Fruit fly (Drosophila melanogaster): ENCODE data around the gene CG4045.

Gene CG4045

dm6 chrX:2083678-2084162 lies 8.0 kb upstream of the CG4045 start (continued):
- TF ChIP-seq CG6689 (GFP tag; IDR thresholded peaks at IDR 0.05) = peak; percentile 82
- TF ChIP-seq caup (GFP tag; optimal IDR thresholded peaks at IDR 0.05; ENCODE audit: severe bottlenecking) = peak; percentile 65
- peak; percentile 60 for TF ChIP-seq HmgD (GFP tag; optimal IDR thresholded peaks at IDR 0.05)
- TF ChIP-seq Dref (GFP tag; IDR thresholded peaks at IDR 0.05) = no peak
- TF ChIP-seq MTF-1 (GFP tag; optimal IDR thresholded peaks at IDR 0.05; ENCODE audit: borderline replicate concordance) = peak; percentile 50
- peak; percentile 71 for TF ChIP-seq CG12744 (GFP tag; optimal IDR thresholded peaks at IDR 0.05)
- TF ChIP-seq CG4707 (GFP tag; optimal IDR thresholded peaks at IDR 0.05) = peak; percentile 63
- peak; percentile 98 for TF ChIP-seq crol (GFP tag; IDR thresholded peaks at IDR 0.05)
- TF ChIP-seq Hmx (GFP tag; optimal IDR thresholded peaks at IDR 0.05) = no peak
- peak; percentile 77 for TF ChIP-seq CG1602 (GFP tag; optimal IDR thresholded peaks at IDR 0.05)
- no peak for TF ChIP-seq D (optimal IDR thresholded peaks at IDR 0.05)
- TF ChIP-seq D (GFP tag; optimal IDR thresholded peaks at IDR 0.05) = peak; percentile 77
- TF ChIP-seq CG8281 (tag; optimal IDR thresholded peaks at IDR 0.05) = peak; percentile 66
- TF ChIP-seq CG31224 (GFP tag; IDR thresholded peaks at IDR 0.05) = peak; percentile 63; the same call in 1 of the 2 replicates
- TF ChIP-seq Jarid2 (GFP tag; optimal IDR thresholded peaks at IDR 0.05) = peak; percentile 57
- no peak for TF ChIP-seq zen (tag; optimal IDR thresholded peaks at IDR 0.05)
- peak; percentile 93 for TF ChIP-seq nau (GFP tag; optimal IDR thresholded peaks at IDR 0.05)
- TF ChIP-seq CG10543 (GFP tag; optimal IDR thresholded peaks at IDR 0.05) = peak; percentile 50
- TF ChIP-seq sr (GFP tag; IDR thresholded peaks at IDR 0.05) = peak; percentile 68
- peak; percentile 77 for TF ChIP-seq Ada2b (GFP tag; IDR thresholded peaks at IDR 0.05)
- peak; percentile 37 for TF ChIP-seq Ravus (GFP tag; IDR thresholded peaks at IDR 0.05)
- TF ChIP-seq her (GFP tag; optimal IDR thresholded peaks at IDR 0.05) = peak; percentile 87
- peak in 1 of 2 experiments; percentile 98 for TF ChIP-seq Hr78 (GFP tag; optimal IDR thresholded peaks at IDR 0.05)
- peak; percentile 77 for TF ChIP-seq CG2120 (GFP tag; optimal IDR thresholded peaks at IDR 0.05)
- TF ChIP-seq Sox102F (GFP tag; optimal IDR thresholded peaks at IDR 0.05) = peak; percentile 87
- TF ChIP-seq sug (tag; optimal IDR thresholded peaks at IDR 0.05) = peak; percentile 53
- peak; percentile 44 for TF ChIP-seq Deaf1 (tag; optimal IDR thresholded peaks at IDR 0.05)
- TF ChIP-seq CG1024 (GFP tag; IDR thresholded peaks at IDR 0.05) = peak; percentile 42; the same call in 1 of the 2 replicates
- TF ChIP-seq jigr1 (GFP tag; IDR thresholded peaks at IDR 0.05) = peak; percentile 76; the same call in 2 of the 3 replicates
- peak; percentile 76 for TF ChIP-seq CG9876 (GFP tag; optimal IDR thresholded peaks at IDR 0.05)
- TF ChIP-seq Stat92E (GFP tag; optimal IDR thresholded peaks at IDR 0.05) = peak in 1 of 3 experiments; percentile 51
- TF ChIP-seq fd64A (GFP tag; optimal IDR thresholded peaks at IDR 0.05) = peak; percentile 61
- TF ChIP-seq CG33213 (GFP tag; optimal IDR thresholded peaks at IDR 0.05) = peak; percentile 73
- peak; percentile 39 for TF ChIP-seq CG13287 (GFP tag; IDR thresholded peaks at IDR 0.05; ENCODE audit: partially characterized antibody)
- no peak for TF ChIP-seq usp (GFP tag; optimal IDR thresholded peaks at IDR 0.05)
- TF ChIP-seq pho (GFP tag; optimal IDR thresholded peaks at IDR 0.05) = peak; percentile 70
- peak; percentile 83 for TF ChIP-seq btn (GFP tag; optimal IDR thresholded peaks at IDR 0.05)
- peak; percentile 49 for TF ChIP-seq CG7987 (GFP tag; optimal IDR thresholded peaks at IDR 0.05)
- TF ChIP-seq twi (tag; optimal IDR thresholded peaks at IDR 0.05) = peak; percentile 63
- TF ChIP-seq tll (GFP tag; optimal IDR thresholded peaks at IDR 0.05) = no peak
- TF ChIP-seq Xbp1 (GFP tag; optimal IDR thresholded peaks at IDR 0.05) = peak; percentile 87
- TF ChIP-seq Hsf (GFP tag; optimal IDR thresholded peaks at IDR 0.05) = peak; percentile 76
- no peak for TF ChIP-seq ash1 (GFP tag; optimal IDR thresholded peaks at IDR 0.05)
- no peak for TF ChIP-seq Doc3 (GFP tag; IDR thresholded peaks at IDR 0.05; ENCODE audit: partially characterized antibody)
- TF ChIP-seq bsh (GFP tag; optimal IDR thresholded peaks at IDR 0.05) = peak; percentile 83 to 88
- no peak for TF ChIP-seq CG2129 (GFP tag; IDR thresholded peaks at IDR 0.05; ENCODE audit: partially characterized antibody)
- peak; percentile 64 for TF ChIP-seq cwo (GFP tag; optimal IDR thresholded peaks at IDR 0.05)
- peak; percentile 71 for TF ChIP-seq CG2202 (tag; optimal IDR thresholded peaks at IDR 0.05)
- TF ChIP-seq Bgb (GFP tag; IDR thresholded peaks at IDR 0.05; ENCODE audit: partially characterized antibody) = no peak

All from whole organism, embryonic.